Worm (Caenorhabditis elegans): ENCODE measurements around the gene ceh-13.

DNA sequence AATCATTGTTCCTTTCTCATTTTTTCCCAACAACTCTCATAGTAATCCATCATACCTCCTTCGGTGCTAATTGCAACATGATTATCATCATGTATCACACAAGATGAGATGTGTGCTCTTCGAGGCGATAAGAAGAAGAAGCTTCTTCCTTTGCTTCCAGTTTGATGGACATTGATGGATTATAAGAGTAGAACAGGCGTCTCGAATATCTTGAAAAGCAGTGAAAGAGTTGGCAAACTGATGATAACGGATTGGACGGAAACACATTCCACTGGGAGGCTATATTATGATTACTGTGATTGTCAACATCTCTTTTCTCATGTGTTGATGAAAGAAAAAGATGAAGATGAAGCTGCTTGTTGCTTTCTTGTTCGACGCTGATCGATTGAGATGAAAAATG, 4.4 kb downstream of the ceh-13 start:
- TF ChIP-seq ama-1 (optimal IDR thresholded peaks at IDR 0.05), result no peak
- TF ChIP-seq R02D3.7 (tag; optimal IDR thresholded peaks at IDR 0.05), result no peak
- no peak for TF ChIP-seq nhr-23 (tag; optimal IDR thresholded peaks at IDR 0.05)
- no peak for TF ChIP-seq dmd-4 (tag; optimal IDR thresholded peaks at IDR 0.05)
- no peak for TF ChIP-seq nhr-10 (tag; optimal IDR thresholded peaks at IDR 0.05)
- no peak for TF ChIP-seq lin-13 (GFP tag; optimal IDR thresholded peaks at IDR 0.05)
